Worm (Caenorhabditis elegans) whole organism, L4 larva: ENCODE results near the gene F45G2.9.
A peak's percentile ranks its signal among the peaks of the same experiment; 100 is the strongest.

Source experiments
- D1046.2 ChIP-seq: fragments of 200-800 bp; sonication (Bioruptor generic); IDR thresholded peaks from 2 replicates; pipeline ENCODE4 v1.3.6; 2022; ENCODE audit warnings: missing genetic modification characterization, missing compliant biosample characterization
- F37D6.2 ChIP-seq: sonication (generic microtip); optimal IDR thresholded peaks from 2 replicates; lab custom pipeline; 2016; ENCODE audit warnings: mild to moderate bottlenecking, missing genetic modification characterization, missing compliant biosample characterization
- F44E2.7 ChIP-seq: fragments of 200-800 bp; sonication (Bioruptor generic); IDR thresholded peaks from 2 replicates; pipeline ENCODE4 v2.1.2; 2022; ENCODE audit warnings: missing genetic modification characterization, missing compliant biosample characterization
- T20F7.1 ChIP-seq: fragments of 200-800 bp; sonication (Bioruptor generic); optimal IDR thresholded peaks from 2 replicates; lab custom pipeline; 2018; ENCODE audit warnings: mild to moderate bottlenecking, missing genetic modification characterization, missing compliant biosample characterization
- Y75B8A.6 ChIP-seq: fragments of 200-800 bp; sonication (Bioruptor generic); IDR thresholded peaks from 2 replicates; pipeline ENCODE4 v1.3.6; 2022; ENCODE audit warnings: missing genetic modification reagents, missing genetic modification characterization, missing compliant biosample characterization
- ZK546.5 ChIP-seq, 2 experiments: sonication (generic microtip); optimal IDR thresholded peaks; 2 replicates each; lab custom pipeline; 2017; ENCODE audit warnings: missing biosample characterization in 2 of 2, missing genetic modification characterization in 2 of 2
- aly-2 ChIP-seq: sonication (generic microtip); optimal IDR thresholded peaks from 2 replicates; lab custom pipeline; 2018; ENCODE audit warnings: missing biosample characterization, missing genetic modification characterization
- arid-1 ChIP-seq: fragments of 200-800 bp; sonication (Bioruptor generic); conservative IDR thresholded peaks from 2 replicates; pipeline ENCODE4 v1.3.6; 2022; ENCODE audit warnings: missing genetic modification reagents, missing genetic modification characterization, missing compliant biosample characterization
- ceh-20 ChIP-seq: fragments of 200-800 bp; sonication (Bioruptor generic); IDR thresholded peaks from 2 replicates; pipeline ENCODE4 v1.3.6; 2022; ENCODE audit warnings: missing genetic modification reagents, missing genetic modification characterization, missing compliant biosample characterization
- ceh-82 ChIP-seq: sonication (generic microtip); optimal IDR thresholded peaks from 2 replicates; lab custom pipeline; 2017; ENCODE audit warnings: missing biosample characterization, missing genetic modification characterization
- daf-12 ChIP-seq: fragments of 150-350 bp; optimal IDR thresholded peaks from 2 replicates; lab custom pipeline; 2014; ENCODE audit warnings: missing biosample characterization, missing genetic modification reagents, missing genetic modification characterization
- daf-16 ChIP-seq, 3 experiments: sonication (generic microtip); optimal IDR thresholded peaks; 2 replicates each; lab custom pipeline; 2016 to 2017; ENCODE audit warnings: missing genetic modification characterization in 3 of 3, missing genetic modification reagents in 3 of 3, mild to moderate bottlenecking in 2 of 3, missing compliant biosample characterization in 2 of 3, missing biosample characterization in 1 of 3, moderate library complexity in 1 of 3
- daf-8 ChIP-seq: fragments of 200-800 bp; sonication (Bioruptor generic); IDR thresholded peaks from 2 replicates; pipeline ENCODE4 v1.3.6; 2022; ENCODE audit warnings: missing genetic modification characterization, missing compliant biosample characterization
- dmd-6 ChIP-seq: fragments of 200-800 bp; sonication (Bioruptor generic); IDR thresholded peaks from 2 replicates; pipeline ENCODE4 v1.3.6; 2022; ENCODE audit warnings: missing genetic modification reagents, missing genetic modification characterization, missing compliant biosample characterization
- dve-1 ChIP-seq: sonication (generic microtip); optimal IDR thresholded peaks from 2 replicates; lab custom pipeline; 2017; ENCODE audit warnings: antibody characterized with exemption, mild to moderate bottlenecking, missing genetic modification characterization, missing compliant biosample characterization; ENCODE audit not compliant: insufficient read depth
- egl-43 ChIP-seq: fragments of 200-800 bp; sonication (Bioruptor generic); IDR thresholded peaks from 2 replicates; pipeline ENCODE4 v1.3.6; 2022; ENCODE audit warnings: missing genetic modification reagents, missing genetic modification characterization, missing compliant biosample characterization
- fos-1 ChIP-seq: fragments of 150-350 bp; optimal IDR thresholded peaks from 2 replicates; lab custom pipeline; 2014; ENCODE audit warnings: missing biosample characterization, missing genetic modification characterization
- hlh-11 ChIP-seq: fragments of 200-800 bp; sonication (Bioruptor generic); optimal IDR thresholded peaks from 2 replicates; lab custom pipeline; 2018; ENCODE audit warnings: mild to moderate bottlenecking, missing genetic modification characterization, missing compliant biosample characterization
- hmg-1.1 ChIP-seq: fragments of 200-800 bp; sonication (Bioruptor generic); IDR thresholded peaks from 2 replicates; pipeline ENCODE4 v1.3.6; 2022; ENCODE audit warnings: missing genetic modification reagents, missing genetic modification characterization, missing compliant biosample characterization
- lim-7 ChIP-seq: fragments of 200-800 bp; sonication (Bioruptor generic); IDR thresholded peaks from 2 replicates; pipeline ENCODE4 v1.3.6; 2022; ENCODE audit warnings: missing genetic modification characterization, missing compliant biosample characterization
- lin-15B ChIP-seq: fragments of 150-350 bp; sonication (generic microtip); optimal IDR thresholded peaks from 3 replicates; lab custom pipeline; 2014; ENCODE audit warnings: missing biosample characterization, missing genetic modification characterization
- lin-38 ChIP-seq: fragments of 200-800 bp; sonication (Bioruptor generic); IDR thresholded peaks from 2 replicates; pipeline ENCODE4 v1.3.6; 2022; ENCODE audit warnings: missing genetic modification reagents, missing genetic modification characterization, missing compliant biosample characterization
- lin-39 ChIP-seq: fragments of 150-350 bp; optimal IDR thresholded peaks from 2 replicates; lab custom pipeline; 2014; ENCODE audit warnings: missing biosample characterization, missing genetic modification reagents, missing genetic modification characterization
- lir-3 ChIP-seq: sonication (generic microtip); optimal IDR thresholded peaks from 2 replicates; lab custom pipeline; 2016; ENCODE audit warnings: mild to moderate bottlenecking, missing genetic modification characterization, missing compliant biosample characterization
- madf-5 ChIP-seq, 2 experiments: fragments of 200-800 bp; sonication (Bioruptor generic); IDR thresholded peaks; 2 replicates each; pipeline ENCODE4 v1.3.6; 2022; ENCODE audit warnings: missing compliant biosample characterization in 2 of 2, missing genetic modification characterization in 2 of 2
- mdl-1 ChIP-seq, 2 experiments: fragments of 150-350 bp in 1 of 2; sonication (generic microtip) in 1 of 2; optimal IDR thresholded peaks; 2 replicates each; lab custom pipeline; 2014 to 2017; ENCODE audit warnings: missing biosample characterization in 2 of 2, missing genetic modification characterization in 2 of 2
- mep-1 ChIP-seq: fragments of 150-350 bp; sonication (generic microtip); optimal IDR thresholded peaks from 3 replicates; lab custom pipeline; 2014; ENCODE audit warnings: missing biosample characterization, missing genetic modification characterization
- mes-2 ChIP-seq: sonication (generic microtip); optimal IDR thresholded peaks from 2 replicates; lab custom pipeline; 2016; ENCODE audit warnings: missing genotype, mild to moderate bottlenecking, missing genetic modification characterization, missing compliant biosample characterization; ENCODE audit not compliant: poor library complexity, severe bottlenecking
- nhr-111 ChIP-seq: fragments of 200-800 bp; sonication (Bioruptor generic); optimal IDR thresholded peaks from 2 replicates; lab custom pipeline; 2018; ENCODE audit warnings: mild to moderate bottlenecking, missing genetic modification characterization, missing compliant biosample characterization
- nhr-28 ChIP-seq: fragments of 150-350 bp; optimal IDR thresholded peaks from 2 replicates; lab custom pipeline; 2014; ENCODE audit warnings: missing biosample characterization, missing genetic modification characterization
- nhr-42 ChIP-seq: fragments of 200-800 bp; sonication (Bioruptor generic); IDR thresholded peaks from 2 replicates; pipeline ENCODE4 v1.3.6; 2022; ENCODE audit warnings: missing genetic modification characterization, missing compliant biosample characterization
- nhr-6 ChIP-seq: fragments of 150-350 bp; optimal IDR thresholded peaks from 2 replicates; lab custom pipeline; 2014; ENCODE audit warnings: missing biosample characterization, missing genetic modification characterization
- nhr-77 ChIP-seq: fragments of 150-350 bp; optimal IDR thresholded peaks from 2 replicates; lab custom pipeline; 2014; ENCODE audit warnings: missing biosample characterization, missing genetic modification characterization
- php-3 ChIP-seq: fragments of 200-800 bp; sonication (Bioruptor generic); IDR thresholded peaks from 2 replicates; pipeline ENCODE4 v1.3.6; 2022; ENCODE audit warnings: missing genetic modification reagents, missing genetic modification characterization, missing compliant biosample characterization
- pqm-1 ChIP-seq: sonication (generic microtip); optimal IDR thresholded peaks from 2 replicates; lab custom pipeline; 2017; ENCODE audit warnings: missing biosample characterization, missing genetic modification characterization
- set-16 ChIP-seq: fragments of 200-800 bp; sonication (Bioruptor generic); IDR thresholded peaks from 2 replicates; pipeline ENCODE4 v1.3.6; 2022; ENCODE audit warnings: missing genetic modification reagents, missing genetic modification characterization, missing compliant biosample characterization
- snpc-1.2 ChIP-seq: fragments of 200-800 bp; sonication (Bioruptor generic); IDR thresholded peaks from 2 replicates; pipeline ENCODE4 v1.3.6; 2022; ENCODE audit warnings: missing genetic modification reagents, missing genetic modification characterization, missing compliant biosample characterization
- snpc-4 ChIP-seq: fragments of 150-350 bp; optimal IDR thresholded peaks from 2 replicates; lab custom pipeline; 2014; ENCODE audit warnings: missing biosample characterization, missing genetic modification characterization
- spr-3 ChIP-seq: fragments of 200-800 bp; sonication (Bioruptor generic); optimal IDR thresholded peaks from 2 replicates; lab custom pipeline; 2018; ENCODE audit warnings: mild to moderate bottlenecking, missing genetic modification characterization, missing compliant biosample characterization
- tag-97 ChIP-seq: fragments of 200-800 bp; sonication (Bioruptor generic); IDR thresholded peaks from 2 replicates; pipeline ENCODE4 v1.3.6; 2022; ENCODE audit warnings: missing genetic modification characterization, missing compliant biosample characterization
- unc-39 ChIP-seq: sonication (generic microtip); optimal IDR thresholded peaks from 2 replicates; lab custom pipeline; 2017; ENCODE audit warnings: missing biosample characterization, missing genetic modification characterization
- zip-11 ChIP-seq: fragments of 200-800 bp; sonication (Bioruptor generic); IDR thresholded peaks from 2 replicates; pipeline ENCODE4 v1.3.6; 2022; ENCODE audit warnings: missing genetic modification characterization, missing compliant biosample characterization
- ztf-7 ChIP-seq: fragments of 150-350 bp; optimal IDR thresholded peaks from 2 replicates; lab custom pipeline; 2014; ENCODE audit warnings: missing biosample characterization, missing genetic modification characterization

Gene F45G2.9

DNA sequence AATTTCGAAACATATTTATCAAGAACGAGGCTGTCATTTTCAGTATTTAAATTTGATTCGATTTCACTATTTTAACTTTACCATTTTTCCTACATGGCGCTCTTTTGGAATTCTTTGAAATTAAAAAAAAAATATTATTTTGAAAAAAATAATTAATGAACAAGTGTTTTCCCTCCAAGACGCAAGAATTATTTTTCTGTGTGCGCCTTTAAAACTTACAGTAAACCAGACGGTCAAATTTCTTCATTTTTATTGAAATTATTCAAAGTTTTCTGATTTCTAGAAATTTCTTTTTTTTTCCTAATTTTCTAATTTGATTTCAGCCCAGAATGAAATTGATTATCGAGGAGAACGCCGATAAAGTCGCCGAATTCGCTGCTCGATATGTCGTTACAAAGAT, 47.7 kb downstream of the F45G2.9 start, which contains the start of gene T03F6.3:
TSS of gene T03F6.3 (plus strand) at position 318 of the 400 bp plus-strand sequence.
- no peak for TF ChIP-seq madf-5 (GFP tag; IDR thresholded peaks at IDR 0.05; lab: Robert Waterston, UW)
- TF ChIP-seq mdl-1 (tag; optimal IDR thresholded peaks at IDR 0.05; lab: Kevin White, UChicago), result no peak
- no peak for TF ChIP-seq nhr-77
- no peak for TF ChIP-seq F44E2.7 (GFP tag; lab: Robert Waterston, UW)
- no peak for TF ChIP-seq Y75B8A.6
- TF ChIP-seq tag-97 (GFP tag; lab: Robert Waterston, UW), result no peak
- no peak for TF ChIP-seq egl-43 (GFP tag; lab: Robert Waterston, UW)
- no peak for TF ChIP-seq F37D6.2
- TF ChIP-seq ceh-82 (tag; lab: Kevin White, UChicago), result no peak
- TF ChIP-seq unc-39, result no peak
- no peak for TF ChIP-seq ceh-20 (GFP tag; lab: Robert Waterston, UW)
- no peak for TF ChIP-seq ztf-7
- TF ChIP-seq spr-3, result no peak
- no peak for TF ChIP-seq nhr-42 (GFP tag; lab: Robert Waterston, UW)
- TF ChIP-seq lin-39 (tag; lab: Kevin White, UChicago), result no peak
- no peak for TF ChIP-seq lin-38 (GFP tag; lab: Robert Waterston, UW)
- no peak for TF ChIP-seq daf-12 (tag; lab: Kevin White, UChicago)
- no peak for TF ChIP-seq set-16
- no peak for TF ChIP-seq fos-1 (tag; lab: Kevin White, UChicago)

DNA sequence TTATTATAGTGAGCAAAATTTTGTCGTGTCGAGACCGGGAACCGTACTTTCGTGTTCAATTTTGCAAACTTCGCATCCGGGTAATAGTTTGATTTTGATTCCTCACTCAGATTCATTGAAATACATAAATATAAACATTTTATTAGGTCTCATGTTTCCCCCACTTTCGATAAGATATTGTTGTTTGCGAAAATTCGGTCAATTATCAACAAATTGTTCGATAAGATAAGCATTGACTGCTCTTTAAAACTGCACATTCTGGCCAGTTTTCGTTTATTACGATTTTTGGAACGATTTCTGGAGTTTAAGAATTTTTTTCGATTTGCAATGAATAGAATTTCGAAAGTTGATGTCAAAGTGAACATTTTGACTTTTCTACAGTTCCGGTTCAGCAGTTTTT, 48.1 kb downstream of the F45G2.9 start:
- no peak for TF ChIP-seq nhr-6 (tag; lab: Kevin White, UChicago)
- TF ChIP-seq D1046.2, result no peak
- TF ChIP-seq lir-3, result no peak
- TF ChIP-seq nhr-111 (GFP tag; lab: Kevin White, UChicago), result no peak
- no peak for TF ChIP-seq snpc-4 (tag; lab: Kevin White, UChicago)
- TF ChIP-seq Y75B8A.6, result no peak
- TF ChIP-seq tag-97 (GFP tag; lab: Robert Waterston, UW), result no peak
- no peak for TF ChIP-seq daf-16 (GFP tag; optimal IDR thresholded peaks at IDR 0.05; lab: Kevin White, UChicago)
- peak; percentile 89 for TF ChIP-seq daf-16 (tag; optimal IDR thresholded peaks at IDR 0.05; lab: Kevin White, UChicago)
- no peak for TF ChIP-seq hmg-1.1
- TF ChIP-seq snpc-1.2 (GFP tag; lab: Robert Waterston, UW), result no peak
- no peak for TF ChIP-seq lim-7 (GFP tag; lab: Robert Waterston, UW)
- TF ChIP-seq lin-15B (tag; lab: Kevin White, UChicago), result no peak
- no peak for TF ChIP-seq ZK546.5 (tag; optimal IDR thresholded peaks at IDR 0.05; lab: Kevin White, UChicago)
- no peak for TF ChIP-seq T20F7.1 (GFP tag; lab: Kevin White, UChicago)
- TF ChIP-seq arid-1 (GFP tag; lab: Robert Waterston, UW), result no peak
- no peak for TF ChIP-seq mes-2
- peak; percentile 66; the same call in 1 of the 2 replicates for TF ChIP-seq php-3
- no peak for TF ChIP-seq ceh-20 (GFP tag; lab: Robert Waterston, UW)
- no peak for TF ChIP-seq aly-2 (tag; lab: Kevin White, UChicago)
- no peak for TF ChIP-seq lin-39 (tag; lab: Kevin White, UChicago)
- TF ChIP-seq zip-11 (GFP tag; lab: Robert Waterston, UW), result no peak
- TF ChIP-seq unc-39, result no peak
- peak; percentile 23; the same call in 1 of the 2 replicates for TF ChIP-seq dmd-6 (GFP tag; lab: Robert Waterston, UW)
- TF ChIP-seq nhr-28 (tag; lab: Kevin White, UChicago), result peak; percentile 31
- TF ChIP-seq hlh-11 (tag; lab: Kevin White, UChicago), result no peak
- peak; percentile 47 for TF ChIP-seq dve-1 (tag; lab: Kevin White, UChicago)
- no peak for TF ChIP-seq mep-1 (tag; lab: Kevin White, UChicago)
- peak; percentile 60 for TF ChIP-seq pqm-1 (tag; lab: Kevin White, UChicago)
- TF ChIP-seq daf-8 (GFP tag; lab: Robert Waterston, UW), result no peak
- no peak for TF ChIP-seq nhr-42 (GFP tag; lab: Robert Waterston, UW)
